Fruit fly (Drosophila melanogaster) whole organism, embryonic: ENCODE data around the gene Hrd3.
A peak's percentile ranks its signal among the peaks of the same experiment; 100 is the strongest.

Experiments
- Adf1 ChIP-seq: fragments of 200-800 bp; sonication (Bioruptor generic); IDR thresholded peaks from 2 replicates; pipeline ENCODE4 v1.3.6; 2022; ENCODE audit warnings: missing biosample characterization, missing genetic modification characterization
- Atf6 ChIP-seq: fragments of 200-800 bp; sonication (Bioruptor generic); IDR thresholded peaks from 2 replicates; pipeline ENCODE4 v1.3.6; 2022; ENCODE audit warnings: missing biosample characterization, missing genetic modification characterization
- B-H1 ChIP-seq: fragments of 200-800 bp; sonication (Bioruptor generic); IDR thresholded peaks from 3 replicates; pipeline ENCODE4 v1.3.6; 2022; ENCODE audit warnings: missing biosample characterization, missing genetic modification characterization
- CG11723 ChIP-seq: fragments of 200-800 bp; sonication (Bioruptor generic); optimal IDR thresholded peaks from 2 replicates; lab custom pipeline; 2017; ENCODE audit warnings: missing biosample characterization, mild to moderate bottlenecking, missing genetic modification characterization
- CG12104 ChIP-seq: fragments of 200-800 bp; sonication (Bioruptor generic); optimal IDR thresholded peaks from 3 replicates; lab custom pipeline; 2016; ENCODE audit warnings: missing biosample characterization, missing genetic modification characterization
- CG12744 ChIP-seq: fragments of 200-800 bp; sonication (Bioruptor generic); optimal IDR thresholded peaks from 2 replicates; lab custom pipeline; 2016; ENCODE audit warnings: missing biosample characterization, missing genetic modification characterization
- CG13296 ChIP-seq: fragments of 200-800 bp; sonication (Bioruptor generic); optimal IDR thresholded peaks from 3 replicates; lab custom pipeline; 2018; ENCODE audit warnings: missing biosample characterization, mild to moderate bottlenecking, missing genetic modification characterization
- CG14014 ChIP-seq: fragments of 200-800 bp; sonication (Bioruptor generic); IDR thresholded peaks from 2 replicates; pipeline ENCODE4 v1.3.6; 2022; ENCODE audit warnings: missing biosample characterization, missing genetic modification characterization
- CG14860 ChIP-seq: fragments of 200-800 bp; sonication (Bioruptor generic); IDR thresholded peaks from 3 replicates; pipeline ENCODE4 v1.3.6; 2022; ENCODE audit warnings: missing biosample characterization, missing genetic modification characterization; ENCODE audit not compliant: partially characterized antibody
- CG15269 ChIP-seq: fragments of 200-800 bp; sonication (Bioruptor generic); optimal IDR thresholded peaks from 2 replicates; lab custom pipeline; 2018; ENCODE audit warnings: missing biosample characterization, mild to moderate bottlenecking, missing genetic modification characterization, moderate library complexity
- CG1529 ChIP-seq: fragments of 200-800 bp; sonication (Bioruptor generic); optimal IDR thresholded peaks from 3 replicates; lab custom pipeline; 2018; ENCODE audit warnings: missing biosample characterization, missing genetic modification characterization
- CG1647 ChIP-seq: fragments of 200-800 bp; sonication (Bioruptor generic); optimal IDR thresholded peaks from 3 replicates; lab custom pipeline; 2016; ENCODE audit warnings: missing biosample characterization, missing genetic modification characterization
- CG18619 ChIP-seq: fragments of 200-800 bp; sonication (Bioruptor generic); optimal IDR thresholded peaks from 3 replicates; lab custom pipeline; 2017; ENCODE audit warnings: missing biosample characterization, mild to moderate bottlenecking, missing genetic modification characterization
- CG2116 ChIP-seq: fragments of 200-800 bp; sonication (Bioruptor generic); optimal IDR thresholded peaks from 3 replicates; lab custom pipeline; 2018; ENCODE audit warnings: missing biosample characterization, mild to moderate bottlenecking, missing genetic modification characterization
- CG32767 ChIP-seq: fragments of 200-800 bp; sonication (Bioruptor generic); IDR thresholded peaks from 2 replicates; pipeline ENCODE4 v1.3.6; 2022; ENCODE audit warnings: missing biosample characterization, missing genetic modification characterization
- CG34376 ChIP-seq: fragments of 200-800 bp; sonication (Bioruptor generic); optimal IDR thresholded peaks from 2 replicates; lab custom pipeline; 2018; ENCODE audit warnings: missing biosample characterization, mild to moderate bottlenecking, missing genetic modification characterization
- CG3995 ChIP-seq: fragments of 200-800 bp; sonication (Bioruptor generic); optimal IDR thresholded peaks from 3 replicates; lab custom pipeline; 2016; ENCODE audit warnings: missing biosample characterization, missing genetic modification characterization
- CG4820 ChIP-seq: fragments of 200-800 bp; sonication (Bioruptor generic); optimal IDR thresholded peaks from 3 replicates; lab custom pipeline; 2016; ENCODE audit warnings: missing biosample characterization, missing genetic modification characterization
- CG5245 ChIP-seq: fragments of 200-800 bp; sonication (Bioruptor generic); optimal IDR thresholded peaks from 3 replicates; lab custom pipeline; 2016; ENCODE audit warnings: missing biosample characterization, missing genetic modification characterization
- CG5953 ChIP-seq: fragments of 200-800 bp; sonication (Bioruptor generic); IDR thresholded peaks from 2 replicates; pipeline ENCODE4 v1.3.6; 2022; ENCODE audit warnings: missing biosample characterization, missing genetic modification characterization
- CG7987 ChIP-seq: fragments of 200-800 bp; sonication (Bioruptor generic); optimal IDR thresholded peaks from 2 replicates; lab custom pipeline; 2018; ENCODE audit warnings: missing biosample characterization, mild to moderate bottlenecking, missing genetic modification characterization, moderate library complexity
- CG8478 ChIP-seq: fragments of >200 bp; optimal IDR thresholded peaks from 2 replicates; lab custom pipeline; 2018
- Chrac-16 ChIP-seq: fragments of 200-800 bp; sonication (Bioruptor generic); optimal IDR thresholded peaks from 3 replicates; lab custom pipeline; 2016; ENCODE audit warnings: missing biosample characterization, missing genetic modification characterization
- Fer2 ChIP-seq: fragments of 200-800 bp; sonication (Bioruptor generic); optimal IDR thresholded peaks from 2 replicates; lab custom pipeline; 2018; ENCODE audit warnings: missing biosample characterization, mild to moderate bottlenecking, missing genetic modification characterization, moderate library complexity
- H15 ChIP-seq: fragments of 200-800 bp; sonication (Bioruptor generic); IDR thresholded peaks from 3 replicates; pipeline ENCODE4 v1.3.6; 2022; ENCODE audit warnings: missing biosample characterization, missing genetic modification characterization
- Hmr ChIP-seq: fragments of 200-800 bp; sonication (Bioruptor generic); optimal IDR thresholded peaks from 3 replicates; lab custom pipeline; 2017; ENCODE audit warnings: mild to moderate bottlenecking, missing biosample characterization, missing genetic modification reagents, missing genetic modification characterization
- MBD-R2 ChIP-seq: fragments of 200-800 bp; sonication (Bioruptor generic); IDR thresholded peaks from 2 replicates; pipeline ENCODE4 v1.3.6; 2022; ENCODE audit warnings: missing biosample characterization, missing genetic modification characterization
- Scr ChIP-seq: fragments of 200-800 bp; sonication (Bioruptor generic); IDR thresholded peaks from 2 replicates; pipeline ENCODE4 v1.3.6; 2022; ENCODE audit warnings: missing biosample characterization, missing genetic modification characterization; ENCODE audit not compliant: partially characterized antibody
- Sox100B ChIP-seq: fragments of 200-800 bp; sonication (Bioruptor generic); optimal IDR thresholded peaks from 3 replicates; lab custom pipeline; 2018; ENCODE audit warnings: missing biosample characterization, mild to moderate bottlenecking, missing genetic modification characterization
- Spps ChIP-seq: fragments of 200-800 bp; sonication (Bioruptor generic); optimal IDR thresholded peaks from 2 replicates; lab custom pipeline; 2018; ENCODE audit warnings: missing biosample characterization, mild to moderate bottlenecking, missing genetic modification characterization
- Stat92E ChIP-seq, 3 experiments: fragments of >200 bp in 2 of 3; fragments of 200-800 bp in 1 of 3; sonication (Bioruptor generic) in 1 of 3; optimal IDR thresholded peaks; 2 replicates each; lab custom pipeline; 2017 to 2019; ENCODE audit warnings: missing biosample characterization in 3 of 3, missing genetic modification characterization in 3 of 3, mild to moderate bottlenecking in 1 of 3, moderate library complexity in 1 of 3
- Taf1 ChIP-seq: fragments of 200-800 bp; sonication (Bioruptor generic); IDR thresholded peaks from 2 replicates; pipeline ENCODE4 v1.3.6; 2022; ENCODE audit warnings: missing biosample characterization, missing genetic modification characterization
- Xrp1 ChIP-seq: fragments of 200-800 bp; sonication (Bioruptor generic); IDR thresholded peaks from 2 replicates; pipeline ENCODE4 v1.3.6; 2022; ENCODE audit warnings: missing biosample characterization, missing genetic modification characterization
- YL-1 ChIP-seq: fragments of 200-800 bp; sonication (Bioruptor generic); optimal IDR thresholded peaks from 3 replicates; lab custom pipeline; 2017; ENCODE audit warnings: missing biosample characterization, mild to moderate bottlenecking, missing genetic modification characterization
- abd-A ChIP-seq: fragments of 200-800 bp; sonication (Bioruptor generic); optimal IDR thresholded peaks from 3 replicates; lab custom pipeline; 2019; ENCODE audit warnings: missing biosample characterization, mild to moderate bottlenecking, missing genetic modification characterization, moderate library complexity
- ara ChIP-seq: fragments of 200-800 bp; sonication (Bioruptor generic); IDR thresholded peaks from 2 replicates; pipeline ENCODE4 v1.3.6; 2022; ENCODE audit warnings: missing biosample characterization, missing genetic modification characterization
- az2 ChIP-seq: fragments of 200-800 bp; sonication (Bioruptor generic); optimal IDR thresholded peaks from 3 replicates; lab custom pipeline; 2016; ENCODE audit warnings: missing biosample characterization, missing genetic modification characterization
- br ChIP-seq: fragments of >200 bp; optimal IDR thresholded peaks from 2 replicates; lab custom pipeline; 2017
- cato ChIP-seq: fragments of 200-800 bp; sonication (Bioruptor generic); optimal IDR thresholded peaks from 2 replicates; lab custom pipeline; 2016; ENCODE audit warnings: missing biosample characterization, missing genetic modification characterization, borderline replicate concordance
- crc ChIP-seq: fragments of 200-800 bp; sonication (Bioruptor generic); optimal IDR thresholded peaks from 2 replicates; lab custom pipeline; 2016; ENCODE audit warnings: missing biosample characterization, missing genetic modification characterization
- danr ChIP-seq: fragments of 200-800 bp; sonication (Bioruptor generic); IDR thresholded peaks from 2 replicates; pipeline ENCODE4 v1.3.6; 2022; ENCODE audit warnings: missing biosample characterization, missing genetic modification characterization
- esg ChIP-seq: fragments of 200-800 bp; sonication (Bioruptor generic); conservative IDR thresholded peaks from 2 replicates; pipeline ENCODE4 v1.3.6; 2022; ENCODE audit warnings: missing biosample characterization, missing genetic modification characterization
- fd64A ChIP-seq: fragments of 200-800 bp; sonication (Bioruptor generic); optimal IDR thresholded peaks from 3 replicates; lab custom pipeline; 2018; ENCODE audit warnings: missing biosample characterization, mild to moderate bottlenecking, missing genetic modification characterization
- fru ChIP-seq: fragments of >200 bp; optimal IDR thresholded peaks from 2 replicates; lab custom pipeline; 2017
- gro ChIP-seq: fragments of 200-800 bp; sonication (Bioruptor generic); optimal IDR thresholded peaks from 2 replicates; lab custom pipeline; 2016; ENCODE audit warnings: missing biosample characterization, missing genetic modification characterization
- gsb-n ChIP-seq: fragments of 200-800 bp; sonication (Bioruptor generic); optimal IDR thresholded peaks from 3 replicates; lab custom pipeline; 2018; ENCODE audit warnings: missing biosample characterization, mild to moderate bottlenecking, missing genetic modification characterization
- gt ChIP-seq: fragments of 200-800 bp; sonication (Bioruptor generic); IDR thresholded peaks from 2 replicates; pipeline ENCODE4 v1.3.6; 2022; ENCODE audit warnings: missing biosample characterization, missing genetic modification characterization
- pros ChIP-seq: fragments of 200-800 bp; sonication (Bioruptor generic); optimal IDR thresholded peaks from 3 replicates; lab custom pipeline; 2019; ENCODE audit warnings: missing biosample characterization, mild to moderate bottlenecking, missing genetic modification characterization, moderate library complexity
- psq ChIP-seq: fragments of 200-800 bp; sonication (Bioruptor generic); optimal IDR thresholded peaks from 2 replicates; lab custom pipeline; 2017; ENCODE audit warnings: missing biosample characterization, missing genetic modification characterization
- ranshi ChIP-seq: fragments of 200-800 bp; sonication (Bioruptor generic); IDR thresholded peaks from 2 replicates; pipeline ENCODE4 v1.3.6; 2022; ENCODE audit warnings: missing biosample characterization, missing genetic modification characterization
- stwl ChIP-seq: fragments of 200-800 bp; sonication (Bioruptor generic); optimal IDR thresholded peaks from 3 replicates; lab custom pipeline; 2018; ENCODE audit warnings: missing biosample characterization, mild to moderate bottlenecking, missing genetic modification characterization, moderate library complexity
- wor ChIP-seq: fragments of 200-800 bp; sonication (Bioruptor generic); IDR thresholded peaks from 2 replicates; pipeline ENCODE4 v1.3.6; 2022; ENCODE audit warnings: missing biosample characterization, missing genetic modification characterization

Gene Hrd3

DNA sequence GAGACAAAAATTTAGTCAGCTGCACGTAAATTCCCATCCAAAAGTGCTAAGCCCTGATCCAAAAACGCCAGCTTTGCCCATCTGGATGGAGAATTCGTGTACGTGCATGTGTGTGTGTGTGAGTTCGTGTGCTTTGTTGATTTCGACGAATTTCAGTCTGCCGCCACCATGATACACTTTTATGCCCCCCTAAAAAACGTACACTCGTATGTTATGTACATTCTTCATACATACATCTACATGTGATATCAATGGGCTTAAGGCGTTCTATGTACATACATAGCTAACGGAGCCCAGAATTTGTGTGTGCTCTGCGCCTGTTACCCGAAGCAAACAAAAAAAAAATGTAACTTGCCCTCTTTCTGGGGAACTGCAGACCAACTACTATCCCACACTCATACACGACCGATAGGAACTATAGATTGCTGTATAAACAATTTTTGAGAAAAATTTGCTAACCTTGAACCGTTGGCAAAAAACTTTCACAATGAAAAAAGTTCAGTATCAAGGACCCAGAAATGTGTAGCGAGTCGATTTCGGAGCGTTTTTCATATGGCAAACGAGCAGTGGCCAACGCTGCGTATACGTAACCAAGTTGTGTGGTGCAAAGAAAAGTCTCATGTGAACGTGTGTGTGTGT lies 32.5 kb downstream of the Hrd3 start (continued):
- TF ChIP-seq CG34376 (GFP tag; lab: Kevin White, UChicago) (peak; percentile 78), CG8478 (lab: Kevin White, UChicago) (no peak), Xrp1 (GFP tag; lab: Robert Waterston, UW) (no peak), danr (GFP tag; lab: Robert Waterston, UW) (no peak), CG14860 (GFP tag; lab: Robert Waterston, UW) (no peak), az2 (GFP tag; lab: Kevin White, UChicago) (no peak), B-H1 (GFP tag; lab: Robert Waterston, UW) (no peak), Stat92E (GFP tag; optimal IDR thresholded peaks at IDR 0.05; lab: Kevin White, UChicago) (no peak), Hmr (peak; percentile 53), CG2116 (GFP tag; lab: Kevin White, UChicago) (no peak), CG18619 (GFP tag; lab: Kevin White, UChicago) (peak; percentile 34), CG7987 (GFP tag; lab: Kevin White, UChicago) (peak; percentile 23), CG15269 (tag; lab: Kevin White, UChicago) (peak; percentile 9), gsb-n (no peak), CG32767 (GFP tag; lab: Robert Waterston, UW) (0 out of 2 replicates have a peak, but pooled peaks have one; percentile 14), abd-A (peak; percentile 71), CG12744 (GFP tag; lab: Kevin White, UChicago) (peak; percentile 30), Atf6 (peak; percentile 49; the same call in 1 of the 2 replicates), CG5953 (GFP tag; lab: Robert Waterston, UW) (no peak), Adf1 (GFP tag; lab: Robert Waterston, UW) (peak; percentile 17; the same call in 1 of the 2 replicates), Chrac-16 (no peak), CG1647 (GFP tag; lab: Kevin White, UChicago) (no peak), br (lab: Kevin White, UChicago) (no peak), CG1529 (GFP tag; lab: Kevin White, UChicago) (no peak), CG3995 (GFP tag; lab: Kevin White, UChicago) (no peak), stwl (tag; lab: Kevin White, UChicago) (no peak), Scr (GFP tag; lab: Robert Waterston, UW) (peak; percentile 21; the same call in 1 of the 2 replicates), CG13296 (GFP tag; lab: Kevin White, UChicago) (peak; percentile 61), pros (GFP tag; lab: Kevin White, UChicago) (no peak), ranshi (GFP tag; lab: Robert Waterston, UW) (no peak), CG12104 (GFP tag; lab: Kevin White, UChicago) (peak; percentile 14), ara (GFP tag; lab: Robert Waterston, UW) (no peak), Sox100B (GFP tag; lab: Kevin White, UChicago) (peak; percentile 11), psq (GFP tag; lab: Kevin White, UChicago) (no peak), CG11723 (no peak), esg (no peak), H15 (GFP tag; lab: Robert Waterston, UW) (no peak), crc (GFP tag; lab: Kevin White, UChicago) (no peak), YL-1 (no peak), MBD-R2 (GFP tag; lab: Robert Waterston, UW) (peak; percentile 20; the same call in 1 of the 2 replicates), gro (no peak), fru (no peak), cato (no peak), wor (GFP tag; lab: Robert Waterston, UW) (no peak), Spps (tag; lab: Kevin White, UChicago) (no peak), fd64A (GFP tag; lab: Kevin White, UChicago) (peak; percentile 42), Taf1 (no peak), CG4820 (no peak), CG14014 (no peak), gt (no peak), Fer2 (tag; lab: Kevin White, UChicago) (no peak), CG5245 (GFP tag; lab: Kevin White, UChicago) (no peak)
